Worm (Caenorhabditis elegans) whole organism, L3 larva: ENCODE results near the gene srd-46.

Experiments used
- R02D3.7 ChIP-seq: fragments of 150-350 bp; optimal IDR thresholded peaks from 2 replicates; lab custom pipeline; 2014; ENCODE audit warnings: missing biosample characterization, missing genetic modification characterization
- ceh-16 ChIP-seq: sonication (generic microtip); optimal IDR thresholded peaks from 2 replicates; lab custom pipeline; 2017; ENCODE audit warnings: missing biosample characterization, missing genetic modification characterization
- fkh-10 ChIP-seq: sonication (generic microtip); optimal IDR thresholded peaks from 2 replicates; lab custom pipeline; 2017; ENCODE audit warnings: missing biosample characterization, missing genetic modification reagents, missing genetic modification characterization
- fos-1 ChIP-seq: fragments of 150-350 bp; optimal IDR thresholded peaks from 2 replicates; lab custom pipeline; 2014; ENCODE audit warnings: missing biosample characterization, missing genetic modification characterization
- nhr-23 ChIP-seq: fragments of 150-350 bp; optimal IDR thresholded peaks from 2 replicates; lab custom pipeline; 2014; ENCODE audit warnings: missing biosample characterization, missing genetic modification reagents, missing genetic modification characterization
- pqm-1 ChIP-seq: fragments of 150-350 bp; optimal IDR thresholded peaks from 2 replicates; lab custom pipeline; 2017; ENCODE audit warnings: missing biosample characterization, missing genetic modification characterization, inconsistent platforms
- unc-62 ChIP-seq: fragments of 150-350 bp; sonication (generic microtip); optimal IDR thresholded peaks from 4 replicates; lab custom pipeline; 2014; ENCODE audit warnings: missing biosample characterization, missing genetic modification reagents, missing genetic modification characterization

DNA sequence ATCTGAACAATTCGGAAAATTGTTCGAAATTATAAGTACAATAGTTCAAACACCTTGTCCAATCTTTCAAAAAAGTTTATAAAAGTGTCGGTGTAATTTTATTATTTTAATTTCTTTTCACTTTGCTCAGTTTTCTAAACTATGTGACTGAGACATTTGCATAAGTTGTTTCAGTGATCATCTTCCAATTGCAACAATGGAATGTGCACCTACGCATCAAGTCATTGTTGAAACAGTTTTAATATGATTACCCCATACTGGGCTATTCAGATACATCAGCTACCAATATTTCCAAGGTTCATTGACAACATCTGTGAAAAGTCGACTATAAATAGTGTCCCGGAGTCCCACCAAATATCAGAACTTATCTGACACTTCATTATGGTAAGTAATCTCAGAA is 25.2 kb downstream of the srd-46 start, which contains the start of gene nspc-13:
- no peak for TF ChIP-seq pqm-1 (tag; lab: Kevin White, UChicago)
- no peak for TF ChIP-seq fkh-10 (GFP tag; lab: Kevin White, UChicago)
- TF ChIP-seq ceh-16 (tag; lab: Kevin White, UChicago), result no peak
- TF ChIP-seq nhr-23 (tag; lab: Kevin White, UChicago), result no peak
- TF ChIP-seq fos-1 (tag; lab: Kevin White, UChicago), result no peak
- TF ChIP-seq unc-62 (GFP tag; lab: Kevin White, UChicago), result no peak
- TF ChIP-seq R02D3.7 (tag; lab: Kevin White, UChicago), result no peak
